Worm (Caenorhabditis elegans) whole organism, L1 larva: ENCODE data around the gene ZK1248.19.

Source experiments
- C04F5.9 ChIP-seq: sonication (generic microtip); optimal IDR thresholded peaks from 2 replicates; lab custom pipeline; 2016; ENCODE audit warnings: missing genetic modification characterization, missing compliant biosample characterization
- C16A3.4 ChIP-seq: fragments of 150-350 bp; optimal IDR thresholded peaks from 2 replicates; lab custom pipeline; 2014; ENCODE audit warnings: missing biosample characterization, missing genetic modification characterization
- F16B12.6 ChIP-seq: fragments of 150-350 bp; optimal IDR thresholded peaks from 2 replicates; lab custom pipeline; 2014; ENCODE audit warnings: missing biosample characterization, missing genetic modification characterization
- Y116A8C.19 ChIP-seq: sonication (generic microtip); optimal IDR thresholded peaks from 2 replicates; lab custom pipeline; 2016; ENCODE audit warnings: missing compliant biosample characterization, missing genetic modification characterization, borderline replicate concordance
- aha-1 ChIP-seq: fragments of 150-350 bp; optimal IDR thresholded peaks from 2 replicates; lab custom pipeline; 2014; ENCODE audit warnings: missing biosample characterization, missing genetic modification characterization
- ceh-8 ChIP-seq: fragments of 200-800 bp; sonication (Bioruptor generic); optimal IDR thresholded peaks from 2 replicates; lab custom pipeline; 2018; ENCODE audit warnings: mild to moderate bottlenecking, missing genetic modification characterization, moderate library complexity, missing compliant biosample characterization
- ceh-82 ChIP-seq, 3 experiments: fragments of 150-350 bp in 1 of 3; sonication (generic microtip) in 2 of 3; optimal IDR thresholded peaks; 2 replicates each; lab custom pipeline; 2014 to 2017; ENCODE audit warnings: missing biosample characterization in 3 of 3, missing genetic modification characterization in 3 of 3
- dpl-1 ChIP-seq, 3 experiments: fragments of 150-350 bp in 2 of 3; sonication (generic microtip) in 1 of 3; optimal IDR thresholded peaks; 2 replicates each; lab custom pipeline; 2014 to 2017; ENCODE audit warnings: missing biosample characterization in 3 of 3, missing genetic modification characterization in 3 of 3, missing genetic modification reagents in 3 of 3
- dsc-1 ChIP-seq: sonication (generic microtip); optimal IDR thresholded peaks from 2 replicates; lab custom pipeline; 2016; ENCODE audit warnings: mild to moderate bottlenecking, missing genetic modification characterization, missing compliant biosample characterization
- efl-1 ChIP-seq, 4 experiments: fragments of 150-350 bp; optimal IDR thresholded peaks in 3 of 4; peaks in 1 of 4; 1 replicate in 1 of 4; 2 replicates in 3 of 4; lab custom pipeline; 2014; ENCODE audit warnings: missing biosample characterization in 2 of 4, missing genetic modification characterization in 2 of 4, missing genetic modification reagents in 2 of 4
- efl-3 ChIP-seq: fragments of 200-800 bp; sonication (Bioruptor generic); optimal IDR thresholded peaks from 2 replicates; lab custom pipeline; 2018; ENCODE audit warnings: mild to moderate bottlenecking, missing genetic modification characterization, missing compliant biosample characterization
- egl-27 ChIP-seq, 2 experiments: fragments of 150-350 bp in 1 of 2; sonication (generic microtip); optimal IDR thresholded peaks; 3 replicates each; lab custom pipeline; 2017 to 2018; ENCODE audit warnings: missing biosample characterization in 2 of 2, missing genetic modification characterization in 2 of 2, missing genetic modification reagents in 2 of 2
- elt-2 ChIP-seq: sonication (generic microtip); optimal IDR thresholded peaks from 2 replicates; lab custom pipeline; 2016; ENCODE audit warnings: missing genetic modification characterization, mild to moderate bottlenecking, inconsistent platforms, missing compliant biosample characterization, missing genetic modification reagents
- elt-3 ChIP-seq, 6 experiments: fragments of 150-350 bp in 1 of 6; sonication (generic microtip); optimal IDR thresholded peaks; 2 replicates each; lab custom pipeline; 2017 to 2018; ENCODE audit warnings: missing biosample characterization in 6 of 6, missing genetic modification characterization in 6 of 6, inconsistent platforms in 1 of 6
- fkh-8 ChIP-seq: sonication (generic microtip); optimal IDR thresholded peaks from 2 replicates; lab custom pipeline; 2016; ENCODE audit warnings: mild to moderate bottlenecking, missing genetic modification characterization, missing compliant biosample characterization
- fos-1 ChIP-seq: fragments of 150-350 bp; optimal IDR thresholded peaks from 2 replicates; lab custom pipeline; 2014; ENCODE audit warnings: missing biosample characterization, missing genetic modification characterization
- grh-1 ChIP-seq: fragments of 200-800 bp; sonication (Bioruptor generic); IDR thresholded peaks from 2 replicates; pipeline ENCODE4 v1.3.6; 2022; ENCODE audit warnings: missing genetic modification reagents, missing genetic modification characterization, missing compliant biosample characterization
- hlh-17 ChIP-seq: fragments of 200-800 bp; sonication (Bioruptor generic); optimal IDR thresholded peaks from 2 replicates; lab custom pipeline; 2018; ENCODE audit warnings: missing genetic modification characterization, mild to moderate bottlenecking, missing compliant biosample characterization, moderate library complexity, borderline replicate concordance
- isw-1 ChIP-seq: fragments of 200-800 bp; sonication (Bioruptor generic); IDR thresholded peaks from 2 replicates; pipeline ENCODE4 v1.3.6; 2022; ENCODE audit warnings: missing genetic modification characterization, missing compliant biosample characterization
- jun-1 ChIP-seq: fragments of 150-350 bp; optimal IDR thresholded peaks from 2 replicates; lab custom pipeline; 2014; ENCODE audit warnings: missing biosample characterization, missing genetic modification reagents, missing genetic modification characterization
- lin-13 ChIP-seq: fragments of 150-350 bp; optimal IDR thresholded peaks from 2 replicates; lab custom pipeline; 2014; ENCODE audit warnings: missing biosample characterization, missing genetic modification reagents, missing genetic modification characterization
- lin-14 ChIP-seq: fragments of 200-800 bp; sonication (Bioruptor generic); optimal IDR thresholded peaks from 2 replicates; lab custom pipeline; 2018; ENCODE audit warnings: mild to moderate bottlenecking, missing genetic modification characterization, moderate library complexity, missing compliant biosample characterization
- lin-15B ChIP-seq: fragments of 150-350 bp; sonication (generic microtip); optimal IDR thresholded peaks from 3 replicates; lab custom pipeline; 2014; ENCODE audit warnings: missing biosample characterization, missing genetic modification characterization
- lin-35 ChIP-seq, 2 experiments: fragments of 150-350 bp; optimal IDR thresholded peaks; 2 replicates each; lab custom pipeline; 2014; ENCODE audit warnings: missing biosample characterization in 2 of 2, missing genetic modification characterization in 2 of 2, missing genetic modification reagents in 2 of 2
- lir-3 ChIP-seq: sonication (generic microtip); optimal IDR thresholded peaks from 2 replicates; lab custom pipeline; 2016; ENCODE audit warnings: mild to moderate bottlenecking, missing genetic modification characterization, moderate library complexity, missing compliant biosample characterization; ENCODE audit not compliant: poor library complexity
- lsy-2 ChIP-seq, 2 experiments: fragments of 150-350 bp; optimal IDR thresholded peaks; 2 replicates each; lab custom pipeline; 2014; ENCODE audit warnings: missing biosample characterization in 2 of 2, missing genetic modification characterization in 2 of 2
- mdl-1 ChIP-seq, 2 experiments: fragments of 150-350 bp; optimal IDR thresholded peaks; 2 replicates each; lab custom pipeline; 2014 to 2017; ENCODE audit warnings: missing biosample characterization in 2 of 2, missing genetic modification characterization in 2 of 2, inconsistent platforms in 1 of 2
- mef-2 ChIP-seq: fragments of 150-350 bp; optimal IDR thresholded peaks from 2 replicates; lab custom pipeline; 2014; ENCODE audit warnings: missing biosample characterization, missing genetic modification characterization
- nhr-11 ChIP-seq: fragments of 150-350 bp; optimal IDR thresholded peaks from 2 replicates; lab custom pipeline; 2014; ENCODE audit warnings: missing biosample characterization, missing genetic modification characterization
- nhr-20 ChIP-seq: sonication (generic microtip); optimal IDR thresholded peaks from 2 replicates; lab custom pipeline; 2016; ENCODE audit warnings: mild to moderate bottlenecking, missing genetic modification characterization, missing compliant biosample characterization
- nhr-237 ChIP-seq: fragments of 150-350 bp; optimal IDR thresholded peaks from 2 replicates; lab custom pipeline; 2014; ENCODE audit warnings: missing biosample characterization, missing genetic modification characterization
- nhr-28 ChIP-seq: fragments of 150-350 bp; optimal IDR thresholded peaks from 2 replicates; lab custom pipeline; 2014; ENCODE audit warnings: missing biosample characterization, missing genetic modification characterization
- nhr-71 ChIP-seq: sonication (generic microtip); optimal IDR thresholded peaks from 2 replicates; lab custom pipeline; 2016; ENCODE audit warnings: mild to moderate bottlenecking, missing genetic modification characterization, moderate library complexity, missing compliant biosample characterization
- nhr-76 ChIP-seq: sonication (generic microtip); optimal IDR thresholded peaks from 2 replicates; lab custom pipeline; 2017; ENCODE audit warnings: missing biosample characterization, missing genetic modification characterization
- nhr-85 ChIP-seq: sonication (generic microtip); peaks from one replicate; lab custom pipeline; 2016; ENCODE audit warnings: missing genetic modification characterization, inconsistent platforms, missing compliant biosample characterization
- rnt-1 ChIP-seq: sonication (generic microtip); optimal IDR thresholded peaks from 2 replicates; lab custom pipeline; 2016; ENCODE audit warnings: mild to moderate bottlenecking, missing genetic modification characterization, moderate library complexity, missing compliant biosample characterization
- skn-1 ChIP-seq: fragments of 150-350 bp; optimal IDR thresholded peaks from 2 replicates; lab custom pipeline; 2014; ENCODE audit warnings: missing biosample characterization, missing genetic modification characterization
- snpc-4 ChIP-seq: fragments of 150-350 bp; optimal IDR thresholded peaks from 2 replicates; lab custom pipeline; 2014; ENCODE audit warnings: missing biosample characterization, missing genetic modification characterization
- snu-23 ChIP-seq: sonication (generic microtip); optimal IDR thresholded peaks from 2 replicates; lab custom pipeline; 2016; ENCODE audit warnings: missing genetic modification characterization, missing compliant biosample characterization
- sox-4 ChIP-seq: sonication (generic microtip); optimal IDR thresholded peaks from 2 replicates; lab custom pipeline; 2016; ENCODE audit warnings: missing genetic modification characterization, missing compliant biosample characterization
- sup-37 ChIP-seq: fragments of 200-800 bp; sonication (Bioruptor generic); optimal IDR thresholded peaks from 2 replicates; lab custom pipeline; 2018; ENCODE audit warnings: mild to moderate bottlenecking, missing genetic modification characterization, missing compliant biosample characterization
- swsn-7 ChIP-seq: sonication (generic microtip); optimal IDR thresholded peaks from 2 replicates; lab custom pipeline; 2016; ENCODE audit warnings: missing genetic modification characterization, missing compliant biosample characterization
- tbx-2 ChIP-seq: sonication (generic microtip); optimal IDR thresholded peaks from 2 replicates; lab custom pipeline; 2016; ENCODE audit warnings: missing genetic modification characterization, missing compliant biosample characterization
- unc-30 ChIP-seq: sonication (generic microtip); optimal IDR thresholded peaks from 2 replicates; lab custom pipeline; 2017; ENCODE audit warnings: missing biosample characterization, missing genetic modification characterization
- unc-62 ChIP-seq: fragments of 150-350 bp; optimal IDR thresholded peaks from 2 replicates; lab custom pipeline; 2014; ENCODE audit warnings: missing biosample characterization, missing genetic modification reagents, missing genetic modification characterization
- unc-86 ChIP-seq: sonication (generic microtip); optimal IDR thresholded peaks from 2 replicates; lab custom pipeline; 2016; ENCODE audit warnings: missing genetic modification characterization, missing compliant biosample characterization
- unc-98 ChIP-seq: fragments of 200-800 bp; sonication (Bioruptor generic); IDR thresholded peaks from 2 replicates; pipeline ENCODE4 v1.3.6; 2022; ENCODE audit warnings: missing genetic modification characterization, missing compliant biosample characterization
- vab-15 ChIP-seq: sonication (generic microtip); optimal IDR thresholded peaks from 2 replicates; lab custom pipeline; 2017; ENCODE audit warnings: missing genotype, mild to moderate bottlenecking, missing genetic modification characterization, missing compliant biosample characterization
- xbp-1 ChIP-seq: sonication (generic microtip); optimal IDR thresholded peaks from 2 replicates; lab custom pipeline; 2016; ENCODE audit warnings: missing genetic modification characterization, missing compliant biosample characterization
- zag-1 ChIP-seq: fragments of 150-350 bp; optimal IDR thresholded peaks from 2 replicates; lab custom pipeline; 2014; ENCODE audit warnings: missing biosample characterization, missing genetic modification characterization
- ztf-4 ChIP-seq: fragments of 150-350 bp; optimal IDR thresholded peaks from 2 replicates; lab custom pipeline; 2014; ENCODE audit warnings: missing biosample characterization, missing genetic modification characterization

Gene ZK1248.19

DNA sequence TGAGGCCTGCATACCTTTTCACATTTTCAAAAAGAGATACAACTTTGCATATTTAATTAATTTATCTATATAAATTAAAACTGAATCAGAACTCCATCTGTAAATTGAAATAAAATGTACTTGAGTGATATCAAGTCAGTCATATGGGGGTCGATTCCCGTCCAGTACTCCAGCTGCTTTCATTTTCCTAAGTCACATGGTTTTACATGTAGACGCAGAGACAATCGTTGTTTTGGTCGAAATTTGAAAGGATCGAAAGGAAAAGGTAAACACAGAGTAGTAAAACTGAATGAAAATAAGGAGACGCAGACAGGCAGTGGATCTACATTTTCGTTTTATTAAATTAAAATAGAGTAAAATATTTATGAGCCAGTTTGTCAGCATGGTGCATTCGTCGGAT lies 34.9 kb upstream of the ZK1248.19 start (continued):
- TF ChIP-seq efl-1 (optimal IDR thresholded peaks at IDR 0.05; lab: Kevin White, UChicago) (peak in 1 of 2 experiments; percentile 25), efl-1 (GFP tag; optimal IDR thresholded peaks at IDR 0.05 in 1 of 2; lab: Kevin White, UChicago) (peak; percentile 25 to 88), F16B12.6 (tag; lab: Kevin White, UChicago) (no peak), C04F5.9 (no peak), nhr-76 (tag; lab: Kevin White, UChicago) (no peak), grh-1 (GFP tag; lab: Robert Waterston, UW) (no peak), fos-1 (tag; lab: Kevin White, UChicago) (no peak), elt-3 (tag; optimal IDR thresholded peaks at IDR 0.05; lab: Kevin White, UChicago) (peak in 2 of 6 experiments; percentile 31 to 64), fkh-8 (tag; lab: Kevin White, UChicago) (peak; percentile 23), lir-3 (tag; lab: Kevin White, UChicago) (peak; percentile 4), nhr-20 (tag; lab: Kevin White, UChicago) (peak; percentile 77), unc-62 (no peak), ceh-8 (GFP tag; lab: Kevin White, UChicago) (peak; percentile 43), zag-1 (no peak), lin-35 (GFP tag; optimal IDR thresholded peaks at IDR 0.05; lab: Kevin White, UChicago) (peak; percentile 17 to 74), jun-1 (tag; lab: Kevin White, UChicago) (no peak), swsn-7 (no peak), rnt-1 (tag; lab: Kevin White, UChicago) (peak; percentile 40), unc-30 (tag; lab: Kevin White, UChicago) (no peak), vab-15 (tag; lab: Kevin White, UChicago) (no peak), nhr-11 (no peak), unc-86 (tag; lab: Kevin White, UChicago) (no peak), elt-2 (tag; lab: Kevin White, UChicago) (no peak), skn-1 (tag; lab: Kevin White, UChicago) (no peak), C16A3.4 (tag; lab: Kevin White, UChicago) (peak; percentile 58), sox-4 (tag; lab: Kevin White, UChicago) (no peak), nhr-28 (no peak), sup-37 (GFP tag; lab: Kevin White, UChicago) (no peak), nhr-85 (tag; lab: Kevin White, UChicago) (peak; percentile 90), hlh-17 (GFP tag; lab: Kevin White, UChicago) (no peak), tbx-2 (tag; lab: Kevin White, UChicago) (no peak), ztf-4 (tag; lab: Kevin White, UChicago) (no peak), snpc-4 (tag; lab: Kevin White, UChicago) (no peak), dsc-1 (tag; lab: Kevin White, UChicago) (peak; percentile 36), efl-3 (GFP tag; lab: Kevin White, UChicago) (no peak), mef-2 (tag; lab: Kevin White, UChicago) (no peak), nhr-237 (tag; lab: Kevin White, UChicago) (no peak), egl-27 (tag; optimal IDR thresholded peaks at IDR 0.05; lab: Kevin White, UChicago) (no peak), mdl-1 (tag; optimal IDR thresholded peaks at IDR 0.05; lab: Kevin White, UChicago) (peak in 1 of 2 experiments; percentile 78)

DNA sequence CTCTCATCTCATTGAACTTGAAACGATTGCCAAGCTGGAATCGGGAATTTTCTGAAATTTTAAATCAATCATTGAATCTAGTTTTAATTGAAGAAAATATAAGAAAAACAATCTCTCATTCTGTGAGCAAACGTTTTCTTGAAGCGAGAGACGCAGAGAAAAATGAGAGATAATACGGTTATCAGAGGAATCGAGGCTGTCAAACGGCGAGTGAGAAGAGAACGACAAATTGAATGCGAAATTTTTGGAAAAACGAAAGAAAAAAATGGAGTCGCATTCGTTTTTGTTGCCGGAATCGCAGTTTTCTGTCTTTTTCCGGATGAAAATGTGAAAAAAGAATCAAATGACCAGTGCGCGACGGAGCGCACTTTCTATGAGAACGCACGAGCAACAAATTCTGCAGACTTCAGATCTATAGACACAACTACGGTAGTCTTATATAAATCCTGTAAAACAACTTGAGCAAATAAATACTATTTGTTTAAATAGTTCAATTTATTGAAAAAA lies 34.4 kb upstream of the ZK1248.19 start, which contains the start of gene tex-2:
Gene tex-2 (minus strand): TSS at position 51 of the 507 bp plus-strand sequence.
- TF ChIP-seq lin-13 (GFP tag; lab: Kevin White, UChicago) (peak; percentile 48), Y116A8C.19 (tag; lab: Kevin White, UChicago) (no peak), lsy-2 (tag; optimal IDR thresholded peaks at IDR 0.05; lab: Kevin White, UChicago) (peak; percentile 7 to 22), lin-14 (GFP tag; lab: Kevin White, UChicago) (peak; percentile 62), efl-1 (optimal IDR thresholded peaks at IDR 0.05; lab: Kevin White, UChicago) (peak; percentile 36 to 44), efl-1 (GFP tag; optimal IDR thresholded peaks at IDR 0.05 in 1 of 2; lab: Kevin White, UChicago) (no peak), rnt-1 (tag; lab: Kevin White, UChicago) (peak; percentile 32), nhr-71 (tag; lab: Kevin White, UChicago) (peak; percentile 31), xbp-1 (peak; percentile 19), aha-1 (tag; lab: Kevin White, UChicago) (no peak), jun-1 (tag; lab: Kevin White, UChicago) (peak; percentile 27), unc-86 (tag; lab: Kevin White, UChicago) (peak; percentile 4), elt-2 (tag; lab: Kevin White, UChicago) (peak; percentile 57), ceh-82 (tag; optimal IDR thresholded peaks at IDR 0.05; lab: Kevin White, UChicago) (peak in 2 of 3 experiments; percentile 24), nhr-237 (tag; lab: Kevin White, UChicago) (no peak), isw-1 (peak; percentile 18), snu-23 (GFP tag; lab: Kevin White, UChicago) (peak; percentile 22), unc-98 (0 out of 2 replicates have a peak, but pooled peaks have one; percentile 14), dpl-1 (GFP tag; optimal IDR thresholded peaks at IDR 0.05; lab: Kevin White, UChicago) (peak in 2 of 3 experiments; percentile 3 to 14), lin-15B (tag; lab: Kevin White, UChicago) (peak; percentile 38), sox-4 (tag; lab: Kevin White, UChicago) (no peak)
